Fruit fly (Drosophila melanogaster): ENCODE measurements around the gene lin-28.

dm6 chr3L:5637477-5637876 is 17.0 kb upstream of the lin-28 start:
- TF ChIP-seq Blimp-1 (GFP tag; optimal IDR thresholded peaks at IDR 0.05) (peak; percentile 51), Lpt (GFP tag; optimal IDR thresholded peaks at IDR 0.05) (peak; percentile 14), Sox102F (GFP tag; optimal IDR thresholded peaks at IDR 0.05) (peak; percentile 66), dac (GFP tag; optimal IDR thresholded peaks at IDR 0.05) (no peak), CG11294 (GFP tag; IDR thresholded peaks at IDR 0.05) (no peak), CG32006 (GFP tag; optimal IDR thresholded peaks at IDR 0.05) (peak; percentile 67), CG6276 (GFP tag; optimal IDR thresholded peaks at IDR 0.05) (no peak), CG6163 (GFP tag; IDR thresholded peaks at IDR 0.05) (0 out of 3 replicates have a peak, but pooled peaks have one; percentile 42), CG16779 (tag; optimal IDR thresholded peaks at IDR 0.05) (no peak), Sox14 (GFP tag; optimal IDR thresholded peaks at IDR 0.05) (peak; percentile 62), fkh (GFP tag; optimal IDR thresholded peaks at IDR 0.05) (no peak), Hr4 (GFP tag; optimal IDR thresholded peaks at IDR 0.05) (peak; percentile 59), CG8319 (GFP tag; optimal IDR thresholded peaks at IDR 0.05) (peak; percentile 22), CG3032 (tag; optimal IDR thresholded peaks at IDR 0.05) (peak; percentile 61)
